Fruit fly (Drosophila melanogaster) ovary, adult (tissue): ENCODE results near the gene Non2.
A peak's percentile ranks its signal among the peaks of the same experiment; 100 is the strongest.

ENCODE experiments used
- CG17801 ChIP-seq: fragments of 200-800 bp; optimal IDR thresholded peaks from 2 replicates; lab custom pipeline; 2019; ENCODE audit warnings: missing biosample characterization, mild to moderate bottlenecking, missing genetic modification characterization, moderate library complexity; ENCODE audit not compliant: partially characterized antibody

Non2 gene

DNA sequence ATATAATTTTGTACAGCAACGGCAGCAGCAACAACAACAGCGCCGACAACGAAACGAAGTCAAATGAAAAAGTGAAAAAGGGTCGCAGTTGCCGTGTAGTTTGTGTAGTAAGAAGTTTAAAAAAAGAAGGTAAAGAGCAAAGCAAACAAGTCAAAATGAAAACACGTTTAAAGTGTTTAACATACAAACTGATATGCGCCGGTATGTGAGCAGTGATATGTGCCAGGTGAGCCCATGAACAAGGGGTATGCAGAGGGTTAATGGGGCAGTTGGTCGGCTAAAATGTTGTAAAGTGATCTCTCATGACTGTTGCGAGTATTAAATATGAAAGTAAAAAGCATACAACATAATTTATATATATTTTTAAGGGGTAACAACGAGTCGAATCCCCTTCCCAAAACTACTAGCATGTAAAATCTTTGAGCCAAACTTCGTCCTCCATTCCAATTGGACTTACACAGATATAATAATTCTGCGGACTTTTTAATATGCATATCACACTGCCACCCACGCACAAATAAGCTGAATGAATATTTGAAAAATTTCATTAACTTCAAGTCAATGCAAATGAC lies 39.2 kb downstream of the Non2 start:
- TF ChIP-seq CG17801 (GFP tag; lab: Kevin White, UChicago): no peak

DNA sequence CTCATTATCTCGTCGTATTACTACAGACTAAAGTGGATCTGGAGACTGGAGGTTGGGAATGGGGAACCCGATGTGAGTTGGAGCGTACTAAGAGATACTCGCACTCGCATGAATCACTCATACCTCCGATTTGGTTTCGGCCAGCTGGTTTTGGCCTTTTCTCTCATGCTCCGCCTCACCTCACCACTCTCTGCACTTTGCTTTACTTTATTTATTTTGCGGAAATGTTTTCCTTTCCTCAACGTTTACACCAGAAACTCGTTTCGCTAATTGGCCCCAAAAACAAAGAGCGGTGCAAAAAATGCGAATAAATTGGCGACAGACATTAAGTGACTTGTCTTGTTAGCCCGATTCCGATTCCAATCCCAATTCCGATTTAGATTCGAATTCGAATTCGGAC lies 40.6 kb downstream of the Non2 start:
- no peak for TF ChIP-seq CG17801 (GFP tag; lab: Kevin White, UChicago)

DNA sequence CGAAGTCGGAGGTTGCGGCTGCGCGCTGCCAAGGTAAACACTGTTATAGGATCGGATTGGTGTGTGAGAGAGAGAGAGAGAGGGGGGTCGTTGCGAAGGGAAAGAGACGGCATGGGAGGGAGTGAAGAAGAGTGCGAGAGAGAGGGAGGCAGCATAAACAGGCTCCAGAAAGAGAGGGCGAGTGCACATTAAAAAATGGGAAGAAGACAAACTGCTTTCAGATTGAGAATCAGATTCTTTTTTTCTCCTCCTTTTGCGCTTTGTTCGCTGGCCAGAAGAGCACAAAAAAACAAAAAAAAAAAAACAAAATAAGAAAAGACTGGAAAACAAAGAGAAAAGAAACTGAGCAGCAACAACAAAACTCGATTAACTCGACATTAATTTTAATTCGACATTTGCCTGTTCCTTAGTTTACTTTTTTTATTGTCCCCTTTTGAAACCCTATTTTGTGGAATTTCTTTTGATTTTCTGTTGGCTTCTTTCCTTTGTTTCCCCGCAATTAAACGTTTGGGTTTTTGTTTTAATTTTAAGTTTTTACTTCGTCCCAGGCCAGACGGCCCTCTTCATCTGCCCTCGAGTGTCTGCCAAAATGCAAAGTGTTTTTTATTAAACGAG lies 41.6 kb downstream of the Non2 start:
- TF ChIP-seq CG17801 (GFP tag; lab: Kevin White, UChicago): no peak

- no peak for TF ChIP-seq CG17801 (GFP tag; lab: Kevin White, UChicago)
Measured at dm6 chr3L:2809767-2810166, 43.0 kb downstream of the Non2 start.

dm6 chr3L:2816655-2817054 lies 49.9 kb downstream of the Non2 start:
- TF ChIP-seq CG17801 (GFP tag; lab: Kevin White, UChicago): no peak

DNA sequence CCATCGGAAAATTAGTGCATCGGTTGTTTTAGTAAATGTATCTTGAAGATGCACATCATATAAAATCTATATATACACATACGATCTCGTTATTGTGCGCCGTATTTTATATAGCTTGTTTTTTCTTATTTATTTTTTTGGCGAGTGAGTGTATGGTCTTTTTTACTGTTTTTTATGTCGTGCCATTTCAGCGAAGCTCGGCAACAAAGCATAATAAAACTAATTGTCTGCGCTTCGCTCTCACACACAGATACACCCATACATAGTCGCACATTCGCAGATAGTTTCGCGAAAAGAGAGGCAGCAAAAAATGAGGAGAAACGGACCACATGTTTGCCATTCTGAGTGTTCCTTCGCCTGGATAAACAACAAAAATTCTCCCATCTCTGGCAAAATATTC lies 51.1 kb downstream of the Non2 start:
- peak; percentile 83 for TF ChIP-seq CG17801 (GFP tag; lab: Kevin White, UChicago)
